Fruit fly (Drosophila melanogaster): ENCODE results near the gene Orc5.

Orc5 gene

DNA sequence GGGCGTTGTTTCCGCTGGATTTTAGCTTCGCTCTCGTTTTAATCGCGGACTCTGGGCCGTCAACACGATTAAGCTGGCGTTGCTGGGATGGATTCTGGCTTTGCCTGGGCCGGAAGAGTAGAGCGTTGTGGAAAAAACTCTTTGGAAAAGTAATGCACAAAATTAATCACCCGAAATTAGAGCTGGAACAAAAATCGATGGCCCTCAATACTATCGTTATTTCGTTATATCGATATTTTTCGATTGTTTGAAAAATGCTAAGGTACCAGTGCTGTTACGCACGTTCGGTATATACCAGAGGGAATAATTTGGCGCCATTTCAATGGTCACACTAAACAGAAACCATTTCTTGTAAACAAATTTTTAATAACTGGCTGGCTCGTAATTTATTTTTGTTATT, at the start of gene Orc5, which contains the start of gene Arpc1:
Orc5 (plus strand) TSS at position 298 of the 400 bp plus-strand sequence.
Arpc1 (minus strand) TSS at position 202 of the 400 bp plus-strand sequence.
- TF ChIP-seq Med (GFP tag) (peak; percentile 76), CG4617 (GFP tag; optimal IDR thresholded peaks at IDR 0.05; ENCODE audit: borderline replicate concordance) (peak; percentile 79), CG14710 (tag; optimal IDR thresholded peaks at IDR 0.05) (peak; percentile 63), HmgD (GFP tag; optimal IDR thresholded peaks at IDR 0.05) (peak; percentile 46), B-H1 (GFP tag; IDR thresholded peaks at IDR 0.05) (no peak), emc (GFP tag; optimal IDR thresholded peaks at IDR 0.05) (no peak), CG13287 (GFP tag; IDR thresholded peaks at IDR 0.05; ENCODE audit: partially characterized antibody) (peak; percentile 93), hbn (GFP tag; IDR thresholded peaks at IDR 0.05; ENCODE audit: partially characterized antibody) (peak; percentile 92), knrl (GFP tag; IDR thresholded peaks at IDR 0.05; ENCODE audit: partially characterized antibody) (peak; percentile 88), CG42726 (GFP tag; IDR thresholded peaks at IDR 0.05; ENCODE audit: partially characterized antibody) (peak; percentile 78), CG3847 (GFP tag; IDR thresholded peaks at IDR 0.05) (0 out of 2 replicates have a peak, but pooled peaks have one; percentile 17), CG7963 (GFP tag; IDR thresholded peaks at IDR 0.05; ENCODE audit: partially characterized antibody) (peak; percentile 69), E2f2 (GFP tag; IDR thresholded peaks at IDR 0.05) (peak; percentile 90), dpn (GFP tag; optimal IDR thresholded peaks at IDR 0.05) (peak in 1 of 2 experiments; percentile 27), MESR4 (GFP tag; optimal IDR thresholded peaks at IDR 0.05) (peak; percentile 74), NfI (GFP tag; optimal IDR thresholded peaks at IDR 0.05) (no peak), az2 (GFP tag; optimal IDR thresholded peaks at IDR 0.05) (no peak), CG2889 (GFP tag; IDR thresholded peaks at IDR 0.05) (no peak), CG16813 (GFP tag; IDR thresholded peaks at IDR 0.05; ENCODE audit: partially characterized antibody) (peak; percentile 88), CHES-1-like (GFP tag; optimal IDR thresholded peaks at IDR 0.05) (peak; percentile 54), lmd (GFP tag; IDR thresholded peaks at IDR 0.05) (no peak), CG8388 (GFP tag; optimal IDR thresholded peaks at IDR 0.05) (no peak), ato (GFP tag; IDR thresholded peaks at IDR 0.05; ENCODE audit: partially characterized antibody) (peak; percentile 81), YL-1 (GFP tag; optimal IDR thresholded peaks at IDR 0.05) (peak; percentile 82), Blimp-1 (GFP tag; optimal IDR thresholded peaks at IDR 0.05) (no peak), Ets97D (GFP tag; optimal IDR thresholded peaks at IDR 0.05) (peak; percentile 62), CG10462 (GFP tag; optimal IDR thresholded peaks at IDR 0.05) (no peak), gem (tag; optimal IDR thresholded peaks at IDR 0.05) (no peak), CG34224 (GFP tag; IDR thresholded peaks at IDR 0.05; ENCODE audit: partially characterized antibody) (peak; percentile 94), CkIIα-i1 (GFP tag; IDR thresholded peaks at IDR 0.05) (no peak), onecut (GFP tag; IDR thresholded peaks at IDR 0.05) (peak; percentile 48), gt (GFP tag; IDR thresholded peaks at IDR 0.05) (no peak), tna (GFP tag; IDR thresholded peaks at IDR 0.05; ENCODE audit: partially characterized antibody) (peak; percentile 70), CG3726 (GFP tag; IDR thresholded peaks at IDR 0.05) (no peak), CG14860 (GFP tag; IDR thresholded peaks at IDR 0.05; ENCODE audit: partially characterized antibody) (peak; percentile 83), abd-A (tag; optimal IDR thresholded peaks at IDR 0.05) (no peak), H2.0 (GFP tag; IDR thresholded peaks at IDR 0.05) (no peak), scrt (GFP tag; optimal IDR thresholded peaks at IDR 0.05) (no peak), grau (tag; optimal IDR thresholded peaks at IDR 0.05) (peak; percentile 48), stwl (tag; optimal IDR thresholded peaks at IDR 0.05) (peak; percentile 48), sna (GFP tag; IDR thresholded peaks at IDR 0.05; ENCODE audit: partially characterized antibody) (peak; percentile 84), CG9797 (GFP tag; optimal IDR thresholded peaks at IDR 0.05) (peak; percentile 86), D19B (GFP tag; optimal IDR thresholded peaks at IDR 0.05) (no peak), corto (GFP tag; optimal IDR thresholded peaks at IDR 0.05) (no peak), CG43689 (GFP tag; IDR thresholded peaks at IDR 0.05) (no peak), CG15269 (tag; optimal IDR thresholded peaks at IDR 0.05) (no peak), CoRest (tag; optimal IDR thresholded peaks at IDR 0.05) (peak; percentile 25), croc (GFP tag; conservative IDR thresholded peaks at IDR 0.05) (no peak), CG11504 (tag; optimal IDR thresholded peaks at IDR 0.05) (no peak)

All from whole organism, embryonic.